Worm (Caenorhabditis elegans): ENCODE results near the gene C14C10.1.

Gene C14C10.1

ce11 chrV:12551638-12552478 lies 36.3 kb upstream of the C14C10.1 start:
- no peak for TF ChIP-seq R02D3.7 (tag; optimal IDR thresholded peaks at IDR 0.05)
- no peak for TF ChIP-seq nhr-237 (tag; optimal IDR thresholded peaks at IDR 0.05)
- no peak for TF ChIP-seq peb-1 (tag; optimal IDR thresholded peaks at IDR 0.05)
- TF ChIP-seq mab-5 (tag; optimal IDR thresholded peaks at IDR 0.05), result no peak
- no peak for TF ChIP-seq nhr-23 (tag; optimal IDR thresholded peaks at IDR 0.05)
- no peak for TF ChIP-seq ztf-4 (tag; optimal IDR thresholded peaks at IDR 0.05)
- no peak for TF ChIP-seq lin-11 (tag; optimal IDR thresholded peaks at IDR 0.05)
- TF ChIP-seq nhr-25 (tag; optimal IDR thresholded peaks at IDR 0.05), result peak; percentile 11
- peak; percentile 78 for TF ChIP-seq nhr-21 (tag; optimal IDR thresholded peaks at IDR 0.05)
- TF ChIP-seq unc-39 (tag; optimal IDR thresholded peaks at IDR 0.05), result no peak
- peak; percentile 46 for TF ChIP-seq nhr-129 (tag; optimal IDR thresholded peaks at IDR 0.05)
- TF ChIP-seq sem-4 (tag; optimal IDR thresholded peaks at IDR 0.05), result peak; percentile 32
- peak; percentile 58 for TF ChIP-seq sma-3 (GFP tag; optimal IDR thresholded peaks at IDR 0.05)
- TF ChIP-seq nhr-6 (tag; optimal IDR thresholded peaks at IDR 0.05), result no peak
- TF ChIP-seq sma-9 (GFP tag; optimal IDR thresholded peaks at IDR 0.05), result peak; percentile 19
- TF ChIP-seq sma-9 (tag; optimal IDR thresholded peaks at IDR 0.05), result no peak
- no peak for TF ChIP-seq aly-2 (tag; optimal IDR thresholded peaks at IDR 0.05)
- TF ChIP-seq lin-13 (GFP tag; optimal IDR thresholded peaks at IDR 0.05), result peak; percentile 42
- TF ChIP-seq ceh-16 (tag; optimal IDR thresholded peaks at IDR 0.05), result no peak
- no peak for TF ChIP-seq ztf-1 (GFP tag; conservative IDR thresholded peaks at IDR 0.05)
- no peak for TF ChIP-seq zag-1 (tag; optimal IDR thresholded peaks at IDR 0.05)
- no peak for TF ChIP-seq crh-2 (tag; optimal IDR thresholded peaks at IDR 0.05)
- no peak for TF ChIP-seq ztf-11 (tag; optimal IDR thresholded peaks at IDR 0.05)
- TF ChIP-seq ceh-82 (tag; optimal IDR thresholded peaks at IDR 0.05), result no peak
- peak; percentile 24 for TF ChIP-seq gmeb-1 (tag; optimal IDR thresholded peaks at IDR 0.05)
- no peak for TF ChIP-seq blmp-1 (tag; optimal IDR thresholded peaks at IDR 0.05; ENCODE audit: insufficient read depth)
- TF ChIP-seq lin-39 (tag; optimal IDR thresholded peaks at IDR 0.05), result no peak
- no peak for TF ChIP-seq egl-27 (tag; optimal IDR thresholded peaks at IDR 0.05)
- TF ChIP-seq ama-1 (optimal IDR thresholded peaks at IDR 0.05), result peak; percentile 94
- TF ChIP-seq nhr-11 (tag; optimal IDR thresholded peaks at IDR 0.05), result peak; percentile 58
- no peak for TF ChIP-seq elt-3 (tag; optimal IDR thresholded peaks at IDR 0.05)

ce11 chrV:12552671-12553212 lies 35.4 kb upstream of the C14C10.1 start, which contains the start of gene F45D3.4:
Gene F45D3.4, minus strand, starts transcription at chrV:12553191.
- no peak for TF ChIP-seq elt-3 (tag; optimal IDR thresholded peaks at IDR 0.05)
- TF ChIP-seq ama-1 (optimal IDR thresholded peaks at IDR 0.05), result peak; percentile 96

- TF ChIP-seq fos-1 (tag; optimal IDR thresholded peaks at IDR 0.05) (peak; percentile 49), nhr-77 (tag; optimal IDR thresholded peaks at IDR 0.05) (no peak), sma-3 (GFP tag; optimal IDR thresholded peaks at IDR 0.05) (peak; percentile 67), nhr-10 (tag; optimal IDR thresholded peaks at IDR 0.05) (no peak), egl-27 (tag; optimal IDR thresholded peaks at IDR 0.05) (peak; percentile 66), lsy-2 (tag; optimal IDR thresholded peaks at IDR 0.05) (peak in 1 of 2 experiments; percentile 34), nhr-21 (tag; optimal IDR thresholded peaks at IDR 0.05) (peak; percentile 90), aly-2 (tag; optimal IDR thresholded peaks at IDR 0.05) (no peak), gmeb-1 (tag; optimal IDR thresholded peaks at IDR 0.05) (peak; percentile 12), F13H6.1 (tag; optimal IDR thresholded peaks at IDR 0.05) (peak; percentile 7), mdl-1 (tag; optimal IDR thresholded peaks at IDR 0.05) (peak; percentile 30 to 45), blmp-1 (tag; optimal IDR thresholded peaks at IDR 0.05; ENCODE audit: insufficient read depth) (peak; percentile 60), Y55F3AM.14 (GFP tag; optimal IDR thresholded peaks at IDR 0.05) (peak; percentile 2), sem-4 (tag; optimal IDR thresholded peaks at IDR 0.05) (no peak), sma-9 (GFP tag; optimal IDR thresholded peaks at IDR 0.05) (peak; percentile 70), sma-9 (tag; optimal IDR thresholded peaks at IDR 0.05) (no peak), nhr-25 (tag; optimal IDR thresholded peaks at IDR 0.05) (peak; percentile 57)
Measured at ce11 chrV:12553286-12553725, 34.8 kb upstream of the C14C10.1 start.

Measured in whole organism, L2 larva.